Fruit fly (Drosophila melanogaster): ENCODE results near the gene CG31233.
"Not testable (repeated sequence)": the region's sequence is repeated elsewhere in the genome, so short reads cannot be mapped to it uniquely, and the experiment has no call there.

The CG31233 gene

DNA sequence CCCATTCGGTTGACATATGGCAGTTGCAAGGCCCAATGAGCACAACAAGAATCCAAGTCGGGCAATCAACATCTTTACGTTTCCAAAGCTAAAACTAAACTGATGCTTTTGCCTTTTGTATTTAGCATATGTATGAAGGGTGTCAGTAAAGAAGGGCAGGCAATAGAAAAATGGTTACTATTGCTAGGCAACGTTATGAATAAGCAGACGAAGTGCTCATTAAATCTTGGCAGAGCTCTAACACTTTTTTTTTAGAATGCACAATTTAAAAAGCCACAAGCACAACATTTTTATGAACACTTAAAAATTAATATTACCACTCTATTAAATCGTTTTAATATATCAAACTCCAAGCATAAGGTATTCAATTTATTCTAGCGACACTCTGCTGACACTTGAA is 13.5 kb upstream of the CG31233 start, which contains the start of gene Sfp93F:
Sfp93F (minus strand) TSS at position 101 of the 400 bp plus-strand sequence.
- TF ChIP-seq EcR (GFP tag; optimal IDR thresholded peaks at IDR 0.05); CG4496 (GFP tag; IDR thresholded peaks at IDR 0.05); CG8159 (tag; optimal IDR thresholded peaks at IDR 0.05): not testable (repeated sequence)

DNA sequence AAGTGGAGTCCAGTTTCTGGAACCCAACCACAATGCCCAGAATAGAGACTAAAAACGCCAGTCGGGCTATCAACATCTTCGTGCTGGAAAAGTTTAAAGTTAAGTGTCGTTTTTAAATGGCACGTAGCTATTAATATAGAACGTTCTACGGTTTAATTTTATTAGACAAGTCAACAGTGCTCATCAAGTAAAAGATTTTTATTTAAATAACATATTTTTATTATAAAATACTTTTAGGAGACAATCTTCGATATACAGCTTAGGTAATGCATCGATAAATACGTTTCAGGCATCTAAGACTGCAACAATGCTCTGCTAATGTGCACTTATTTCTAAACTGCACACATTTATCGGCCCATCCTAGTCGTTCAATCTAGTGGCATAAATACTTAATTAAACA is 12.9 kb upstream of the CG31233 start, which contains the start of gene CG42869:
CG42869 (minus strand) TSS at position 101 of the 400 bp plus-strand sequence.
- no peak for TF ChIP-seq CG4496 (GFP tag; IDR thresholded peaks at IDR 0.05)

DNA sequence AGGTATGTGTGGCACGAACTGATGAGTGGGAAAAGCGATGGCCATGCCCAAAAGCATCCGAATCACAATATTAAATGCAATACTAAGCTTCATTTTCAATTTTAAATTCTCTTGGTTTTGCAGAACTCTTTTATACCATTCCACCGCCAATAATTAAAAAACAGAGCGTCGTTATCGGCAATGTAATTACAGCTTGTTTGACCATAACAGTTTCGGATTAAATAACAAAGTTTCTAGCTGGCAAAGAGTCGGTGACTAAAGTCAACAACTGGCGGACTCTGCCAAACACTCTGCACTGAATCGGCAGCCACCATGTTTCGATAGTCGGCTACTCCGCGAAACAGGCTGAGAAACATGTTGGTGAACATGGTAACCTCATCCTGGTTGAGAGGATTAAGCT is 12.4 kb upstream of the CG31233 start, which contains the start of gene CG42870:
CG42870 (minus strand) TSS at position 101 of the 400 bp plus-strand sequence.
- TF ChIP-seq fd96Ca (GFP tag; IDR thresholded peaks at IDR 0.05) (no peak), CG4496 (GFP tag; IDR thresholded peaks at IDR 0.05) (no peak), Ets98B (GFP tag; IDR thresholded peaks at IDR 0.05) (no peak), CG15710 (tag; optimal IDR thresholded peaks at IDR 0.05) (no peak), CG34367 (tag; optimal IDR thresholded peaks at IDR 0.05) (no peak), CG9948 (tag; optimal IDR thresholded peaks at IDR 0.05) (no peak), D1 (tag; optimal IDR thresholded peaks at IDR 0.05) (no peak), CG17806 (tag; optimal IDR thresholded peaks at IDR 0.05) (no peak), rn (GFP tag; IDR thresholded peaks at IDR 0.05) (no peak), CG14655 (GFP tag; optimal IDR thresholded peaks at IDR 0.05) (no peak), CG13204 (GFP tag; optimal IDR thresholded peaks at IDR 0.05) (no peak), EcR (GFP tag; optimal IDR thresholded peaks at IDR 0.05) (no peak), CG8301 (tag; optimal IDR thresholded peaks at IDR 0.05) (no peak), CG12605 (GFP tag; IDR thresholded peaks at IDR 0.05) (no peak), Pif1A (GFP tag; optimal IDR thresholded peaks at IDR 0.05) (no peak), CG8159 (tag; optimal IDR thresholded peaks at IDR 0.05) (no peak), CG10348 (GFP tag; IDR thresholded peaks at IDR 0.05) (no peak)

DNA sequence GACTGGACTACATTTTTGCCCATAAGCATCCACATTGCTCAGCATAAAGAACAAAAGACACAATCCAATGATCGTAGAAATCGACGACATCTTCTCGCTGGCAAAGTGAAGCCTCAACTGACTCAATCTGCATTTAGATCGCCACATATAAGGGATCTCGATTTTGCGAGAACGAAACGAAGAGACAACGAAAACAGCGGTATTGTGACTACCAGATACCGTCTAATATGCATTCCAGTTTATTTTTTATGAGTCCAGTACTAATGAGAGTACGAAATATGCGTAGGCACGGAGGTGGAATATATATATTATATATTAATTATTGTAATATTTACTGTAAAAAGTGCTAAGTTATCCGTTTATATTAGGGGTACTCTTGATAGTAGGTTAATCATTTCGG is 10.6 kb upstream of the CG31233 start, which contains the start of gene CG34034:
CG34034 (minus strand) TSS at position 101 of the 400 bp plus-strand sequence.
- TF ChIP-seq CG17806 (tag; optimal IDR thresholded peaks at IDR 0.05) (no peak), CG13204 (GFP tag; optimal IDR thresholded peaks at IDR 0.05) (no peak), CG14655 (GFP tag; optimal IDR thresholded peaks at IDR 0.05) (no peak), CG34367 (tag; optimal IDR thresholded peaks at IDR 0.05) (no peak), Pif1B (GFP tag; optimal IDR thresholded peaks at IDR 0.05) (no peak), CG8301 (tag; optimal IDR thresholded peaks at IDR 0.05) (no peak)

DNA sequence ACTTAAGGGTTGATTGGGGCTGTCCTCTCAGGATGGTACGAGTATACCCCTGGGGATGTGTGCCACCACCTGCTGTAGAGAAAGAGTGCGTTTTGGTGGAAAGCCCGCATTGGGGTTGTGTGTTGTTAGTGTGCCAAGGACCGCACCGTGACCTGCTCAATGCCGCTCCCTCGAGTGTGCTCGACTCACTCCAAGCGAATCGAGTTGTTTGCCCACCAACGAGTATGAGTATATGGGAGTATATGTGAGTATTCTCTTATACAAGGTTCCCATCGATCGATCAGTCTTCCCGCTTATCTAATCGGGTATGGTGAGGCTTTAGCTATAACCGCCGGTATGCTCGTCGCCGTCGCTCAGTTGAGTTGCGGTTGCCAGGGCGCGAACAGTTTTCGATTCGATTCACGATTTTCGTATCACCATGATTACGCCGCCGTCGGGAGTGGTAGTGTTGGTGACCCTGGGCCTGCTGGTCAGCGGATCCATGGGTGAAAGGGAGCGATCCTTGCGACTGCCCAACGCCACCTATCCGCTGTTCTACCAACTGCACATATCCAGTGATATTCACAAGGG is 9.8 kb upstream of the CG31233 start, which contains the start of gene CG5849:
CG5849 (plus strand) TSS at position 356 of the 570 bp plus-strand sequence.
- TF ChIP-seq CG34367 (tag; optimal IDR thresholded peaks at IDR 0.05) (no peak), CG10348 (GFP tag; IDR thresholded peaks at IDR 0.05) (no peak), CG32121 (GFP tag; IDR thresholded peaks at IDR 0.05) (no peak), CG4496 (GFP tag; IDR thresholded peaks at IDR 0.05) (no peak), Ets98B (GFP tag; IDR thresholded peaks at IDR 0.05) (no peak), CG12605 (GFP tag; IDR thresholded peaks at IDR 0.05) (no peak), Pif1B (GFP tag; optimal IDR thresholded peaks at IDR 0.05) (no peak), EcR (GFP tag; optimal IDR thresholded peaks at IDR 0.05) (no peak), CG14655 (GFP tag; optimal IDR thresholded peaks at IDR 0.05) (no peak), CG8301 (tag; optimal IDR thresholded peaks at IDR 0.05) (no peak), CG13204 (GFP tag; optimal IDR thresholded peaks at IDR 0.05) (no peak), D1 (tag; optimal IDR thresholded peaks at IDR 0.05) (no peak)

DNA sequence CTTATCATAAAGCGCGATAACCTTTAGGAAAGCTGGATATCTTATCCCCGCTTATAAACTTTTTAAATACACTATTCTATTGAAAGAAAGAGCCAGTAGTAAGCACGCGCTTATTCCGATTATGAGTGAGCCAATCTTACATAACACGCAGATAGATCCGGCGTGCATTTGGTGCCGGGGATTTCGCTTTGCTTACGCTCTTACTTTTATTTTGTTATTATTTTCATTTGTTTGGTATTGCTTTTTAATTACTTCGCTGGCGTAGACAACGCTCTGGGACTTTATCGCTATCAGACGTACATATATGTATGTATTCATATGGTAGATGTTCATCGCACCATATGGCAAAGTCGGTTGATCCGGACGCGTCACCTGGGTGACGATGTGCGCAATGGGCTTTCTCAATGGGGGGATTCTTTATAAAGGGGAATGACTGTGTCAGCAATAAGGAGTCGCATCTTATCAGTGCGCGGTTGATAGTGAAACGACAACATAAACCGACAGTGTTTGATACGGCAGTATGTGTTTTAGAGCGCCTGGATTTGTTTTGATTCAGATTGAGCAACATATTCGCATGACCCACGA is 8.8 kb upstream of the CG31233 start:
- TF ChIP-seq EcR (GFP tag; optimal IDR thresholded peaks at IDR 0.05) (peak; percentile 65), Ets98B (GFP tag; IDR thresholded peaks at IDR 0.05) (no peak), rn (GFP tag; IDR thresholded peaks at IDR 0.05) (no peak)

DNA sequence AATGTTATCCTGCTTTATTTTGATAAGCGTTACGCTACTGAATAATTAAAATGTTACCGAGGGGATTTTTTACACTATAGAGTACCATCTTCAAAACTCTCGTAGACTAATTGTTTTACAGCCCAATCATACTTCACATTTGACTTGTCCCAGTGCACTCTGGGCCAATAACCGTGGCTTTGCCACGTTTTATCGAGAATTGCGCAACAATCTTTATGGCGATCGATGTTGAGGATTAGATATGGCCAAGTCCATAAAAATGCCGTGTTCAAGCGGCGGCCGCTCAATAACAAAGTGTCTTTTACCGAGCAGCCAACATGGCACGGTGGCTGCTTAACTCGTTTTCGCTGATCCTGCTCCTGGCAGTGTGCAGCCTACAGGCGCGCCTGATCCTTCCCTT is 4.7 kb upstream of the CG31233 start, which contains the start of gene CG31343:
CG31343 (plus strand) TSS at position 279 of the 400 bp plus-strand sequence.
- TF ChIP-seq CG13204 (GFP tag; optimal IDR thresholded peaks at IDR 0.05) (no peak), CG34367 (tag; optimal IDR thresholded peaks at IDR 0.05) (no peak), CG12605 (GFP tag; IDR thresholded peaks at IDR 0.05) (no peak), CG9948 (tag; optimal IDR thresholded peaks at IDR 0.05) (no peak), CG8159 (tag; optimal IDR thresholded peaks at IDR 0.05) (no peak), CG32121 (GFP tag; IDR thresholded peaks at IDR 0.05) (no peak), Ets98B (GFP tag; IDR thresholded peaks at IDR 0.05) (no peak), CG10348 (GFP tag; IDR thresholded peaks at IDR 0.05) (no peak), CG4496 (GFP tag; IDR thresholded peaks at IDR 0.05) (no peak)

DNA sequence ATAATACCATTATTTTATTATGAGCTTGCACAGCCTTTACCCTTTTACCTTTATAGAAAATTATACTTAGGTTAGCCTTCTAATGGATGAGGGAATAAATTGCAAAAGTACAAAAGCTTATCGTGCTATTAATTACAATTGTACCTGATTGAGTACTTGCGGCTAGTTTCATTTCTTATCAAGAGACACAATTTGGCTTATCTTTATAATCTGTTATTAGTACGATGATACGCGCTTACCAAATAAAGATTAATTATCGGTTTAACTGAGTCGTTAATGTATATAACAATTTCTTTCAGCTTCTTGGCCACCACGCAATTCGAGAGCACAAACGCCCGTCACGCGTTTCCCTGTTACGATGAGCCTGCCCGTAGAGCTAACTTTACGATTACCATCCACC is 3.8 kb upstream of the CG31233 start:
- TF ChIP-seq EcR (GFP tag; optimal IDR thresholded peaks at IDR 0.05) (no peak), CG9948 (tag; optimal IDR thresholded peaks at IDR 0.05) (no peak), Pif1A (GFP tag; optimal IDR thresholded peaks at IDR 0.05) (no peak), fd96Ca (GFP tag; IDR thresholded peaks at IDR 0.05) (no peak)
